Fruit fly (Drosophila melanogaster): ENCODE data around the gene Svil.

The Svil gene

DNA sequence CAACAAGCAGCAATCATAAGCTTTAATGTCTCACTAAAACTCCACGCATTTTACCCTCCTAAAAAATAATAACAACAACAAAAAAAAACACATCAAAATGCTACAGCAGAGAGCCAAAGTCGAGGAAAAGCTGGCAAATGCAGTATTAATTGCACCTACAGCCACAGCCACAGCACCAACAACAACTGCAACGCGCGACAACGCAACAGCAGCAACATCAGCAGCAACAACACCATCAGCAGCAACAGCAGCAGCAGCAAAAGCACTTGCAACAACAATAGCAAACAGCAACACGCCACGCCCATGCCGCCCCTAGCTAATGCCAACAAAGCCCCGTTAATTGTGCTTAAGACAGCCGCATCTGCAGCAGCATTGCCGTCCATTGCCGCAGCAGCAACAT is 64.9 kb downstream of the Svil start:
- TF ChIP-seq net (GFP tag; optimal IDR thresholded peaks at IDR 0.05) (no peak), CG3032 (tag; optimal IDR thresholded peaks at IDR 0.05) (no peak), acj6 (GFP tag; optimal IDR thresholded peaks at IDR 0.05) (no peak), Ets96B (tag; optimal IDR thresholded peaks at IDR 0.05) (no peak)

DNA sequence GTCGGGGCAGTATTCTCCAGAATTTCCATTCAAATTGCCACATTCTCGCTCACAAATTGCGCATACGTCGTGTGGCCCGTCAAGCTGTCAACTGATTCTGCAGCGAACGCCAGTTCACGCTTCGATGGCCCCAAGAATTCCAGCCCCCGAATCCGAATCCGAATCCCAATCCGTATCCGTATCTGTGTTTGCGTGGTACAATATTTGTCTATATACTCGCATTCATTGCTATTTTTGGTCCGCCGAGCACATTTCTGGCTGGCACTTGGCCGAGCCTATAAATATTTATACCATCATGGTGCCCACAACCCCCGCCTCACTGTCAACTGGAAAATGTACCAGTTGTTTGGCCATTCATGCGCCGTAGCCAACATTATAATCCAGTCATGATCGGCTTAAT is 68.7 kb downstream of the Svil start:
- TF ChIP-seq achi (GFP tag; optimal IDR thresholded peaks at IDR 0.05): no peak
- TF ChIP-seq CG6854 (GFP tag; optimal IDR thresholded peaks at IDR 0.05): no peak
- TF ChIP-seq CG11902 (GFP tag; optimal IDR thresholded peaks at IDR 0.05): no peak
- TF ChIP-seq spab (GFP tag; optimal IDR thresholded peaks at IDR 0.05): no peak
- no peak for TF ChIP-seq CG7368 (GFP tag; optimal IDR thresholded peaks at IDR 0.05)
- TF ChIP-seq CG6163 (GFP tag; IDR thresholded peaks at IDR 0.05): no peak
- TF ChIP-seq CG8319 (GFP tag; optimal IDR thresholded peaks at IDR 0.05): no peak
- TF ChIP-seq eg (GFP tag; IDR thresholded peaks at IDR 0.05): no peak

dm6 chr3L:2456868-2457267 is 79.4 kb downstream of the Svil start:
- TF ChIP-seq Hr39 (GFP tag; optimal IDR thresholded peaks at IDR 0.05) (no peak), vri (GFP tag; optimal IDR thresholded peaks at IDR 0.05) (peak; percentile 3)

- TF ChIP-seq fkh (GFP tag; optimal IDR thresholded peaks at IDR 0.05) (peak; percentile 57), CG4318 (GFP tag; optimal IDR thresholded peaks at IDR 0.05) (no peak), Sox15 (GFP tag; optimal IDR thresholded peaks at IDR 0.05) (no peak), CG1621 (tag; optimal IDR thresholded peaks at IDR 0.05) (no peak), Eip78C (GFP tag) (peak; percentile 25), Eip93F (GFP tag; optimal IDR thresholded peaks at IDR 0.05) (no peak), CG15336 (GFP tag; IDR thresholded peaks at IDR 0.05) (peak; percentile 62), CG9139 (GFP tag; optimal IDR thresholded peaks at IDR 0.05) (no peak), CG6163 (GFP tag; IDR thresholded peaks at IDR 0.05) (peak; percentile 66; the same call in 2 of the 3 replicates), eg (GFP tag; IDR thresholded peaks at IDR 0.05) (peak; percentile 59), CG8119 (GFP tag; IDR thresholded peaks at IDR 0.05) (peak; percentile 64; the same call in 2 of the 3 replicates), CG7368 (GFP tag; optimal IDR thresholded peaks at IDR 0.05) (no peak), CG6276 (GFP tag; optimal IDR thresholded peaks at IDR 0.05) (peak; percentile 1)
Measured at dm6 chr3L:2457557-2458240, 80.2 kb downstream of the Svil start.

- TF ChIP-seq salr (GFP tag; optimal IDR thresholded peaks at IDR 0.05) (no peak), Hr38 (GFP tag; optimal IDR thresholded peaks at IDR 0.05) (no peak), CG8632 (GFP tag; optimal IDR thresholded peaks at IDR 0.05) (no peak), CG7368 (GFP tag; optimal IDR thresholded peaks at IDR 0.05) (no peak), Eip75B (GFP tag; optimal IDR thresholded peaks at IDR 0.05) (no peak), CG10631 (GFP tag; optimal IDR thresholded peaks at IDR 0.05) (no peak), CG6808 (GFP tag; optimal IDR thresholded peaks at IDR 0.05) (no peak), CG8119 (GFP tag; IDR thresholded peaks at IDR 0.05) (no peak), CG6792 (GFP tag; optimal IDR thresholded peaks at IDR 0.05) (no peak), fd85E (GFP tag; optimal IDR thresholded peaks at IDR 0.05) (no peak), CG11902 (GFP tag; optimal IDR thresholded peaks at IDR 0.05) (no peak), Sox14 (GFP tag; optimal IDR thresholded peaks at IDR 0.05) (no peak), fd59A (GFP tag; optimal IDR thresholded peaks at IDR 0.05) (no peak), net (GFP tag; optimal IDR thresholded peaks at IDR 0.05) (no peak)
Measured at dm6 chr3L:2458763-2459162, 81.3 kb downstream of the Svil start.
